Worm (Caenorhabditis elegans) whole organism, L1 larva: ENCODE results near the gene nhr-262.

ENCODE experiments used
- C04F5.9 ChIP-seq: sonication (generic microtip); optimal IDR thresholded peaks from 2 replicates; lab custom pipeline; 2016; ENCODE audit warnings: missing genetic modification characterization, missing compliant biosample characterization
- C16A3.4 ChIP-seq: fragments of 150-350 bp; optimal IDR thresholded peaks from 2 replicates; lab custom pipeline; 2014; ENCODE audit warnings: missing biosample characterization, missing genetic modification characterization
- F16B12.6 ChIP-seq: fragments of 150-350 bp; optimal IDR thresholded peaks from 2 replicates; lab custom pipeline; 2014; ENCODE audit warnings: missing biosample characterization, missing genetic modification characterization
- Y116A8C.19 ChIP-seq: sonication (generic microtip); optimal IDR thresholded peaks from 2 replicates; lab custom pipeline; 2016; ENCODE audit warnings: missing compliant biosample characterization, missing genetic modification characterization, borderline replicate concordance
- alr-1 ChIP-seq: fragments of 200-800 bp; sonication (Bioruptor generic); optimal IDR thresholded peaks from 2 replicates; lab custom pipeline; 2018; ENCODE audit warnings: borderline replicate concordance, mild to moderate bottlenecking, missing genetic modification characterization, missing compliant biosample characterization
- ama-1 ChIP-seq: fragments of 150-350 bp; optimal IDR thresholded peaks from 2 replicates; lab custom pipeline; 2014
- blmp-1 ChIP-seq: fragments of 150-350 bp; optimal IDR thresholded peaks from 2 replicates; lab custom pipeline; 2014; ENCODE audit warnings: missing biosample characterization, missing genetic modification characterization
- ceh-63 ChIP-seq: fragments of 200-800 bp; sonication (Bioruptor generic); optimal IDR thresholded peaks from 2 replicates; lab custom pipeline; 2018; ENCODE audit warnings: mild to moderate bottlenecking, missing genetic modification characterization, missing compliant biosample characterization
- ceh-82 ChIP-seq, 3 experiments: fragments of 150-350 bp in 1 of 3; sonication (generic microtip) in 2 of 3; optimal IDR thresholded peaks; 2 replicates each; lab custom pipeline; 2014 to 2017; ENCODE audit warnings: missing biosample characterization in 3 of 3, missing genetic modification characterization in 3 of 3
- ceh-90 ChIP-seq: sonication (generic microtip); optimal IDR thresholded peaks from 2 replicates; lab custom pipeline; 2016; ENCODE audit warnings: missing genetic modification characterization, missing compliant biosample characterization
- efl-1 ChIP-seq, 4 experiments: fragments of 150-350 bp; optimal IDR thresholded peaks in 3 of 4; peaks in 1 of 4; 1 replicate in 1 of 4; 2 replicates in 3 of 4; lab custom pipeline; 2014; ENCODE audit warnings: missing biosample characterization in 2 of 4, missing genetic modification characterization in 2 of 4, missing genetic modification reagents in 2 of 4
- egl-13 ChIP-seq: sonication (generic microtip); optimal IDR thresholded peaks from 2 replicates; lab custom pipeline; 2016; ENCODE audit warnings: missing genotype, missing genetic modification reagents, missing genetic modification characterization, missing compliant biosample characterization
- elt-2 ChIP-seq: sonication (generic microtip); optimal IDR thresholded peaks from 2 replicates; lab custom pipeline; 2016; ENCODE audit warnings: missing genetic modification characterization, mild to moderate bottlenecking, inconsistent platforms, missing compliant biosample characterization, missing genetic modification reagents
- fkh-8 ChIP-seq: sonication (generic microtip); optimal IDR thresholded peaks from 2 replicates; lab custom pipeline; 2016; ENCODE audit warnings: mild to moderate bottlenecking, missing genetic modification characterization, missing compliant biosample characterization
- hlh-4 ChIP-seq: sonication (generic microtip); optimal IDR thresholded peaks from 2 replicates; lab custom pipeline; 2016; ENCODE audit warnings: mild to moderate bottlenecking, missing genetic modification characterization, missing compliant biosample characterization
- isw-1 ChIP-seq: fragments of 200-800 bp; sonication (Bioruptor generic); IDR thresholded peaks from 2 replicates; pipeline ENCODE4 v1.3.6; 2022; ENCODE audit warnings: missing genetic modification characterization, missing compliant biosample characterization
- lin-13 ChIP-seq: fragments of 150-350 bp; optimal IDR thresholded peaks from 2 replicates; lab custom pipeline; 2014; ENCODE audit warnings: missing biosample characterization, missing genetic modification reagents, missing genetic modification characterization
- lin-14 ChIP-seq: fragments of 200-800 bp; sonication (Bioruptor generic); optimal IDR thresholded peaks from 2 replicates; lab custom pipeline; 2018; ENCODE audit warnings: mild to moderate bottlenecking, missing genetic modification characterization, moderate library complexity, missing compliant biosample characterization
- lin-35 ChIP-seq, 2 experiments: fragments of 150-350 bp; optimal IDR thresholded peaks; 2 replicates each; lab custom pipeline; 2014; ENCODE audit warnings: missing biosample characterization in 2 of 2, missing genetic modification characterization in 2 of 2, missing genetic modification reagents in 2 of 2
- lin-39 ChIP-seq: fragments of 150-350 bp; optimal IDR thresholded peaks from 2 replicates; lab custom pipeline; 2014; ENCODE audit warnings: missing biosample characterization, missing genetic modification reagents, missing genetic modification characterization
- lir-3 ChIP-seq: sonication (generic microtip); optimal IDR thresholded peaks from 2 replicates; lab custom pipeline; 2016; ENCODE audit warnings: mild to moderate bottlenecking, missing genetic modification characterization, moderate library complexity, missing compliant biosample characterization; ENCODE audit not compliant: poor library complexity
- lsy-2 ChIP-seq, 2 experiments: fragments of 150-350 bp; optimal IDR thresholded peaks; 2 replicates each; lab custom pipeline; 2014; ENCODE audit warnings: missing biosample characterization in 2 of 2, missing genetic modification characterization in 2 of 2
- mep-1 ChIP-seq: fragments of 150-350 bp; optimal IDR thresholded peaks from 2 replicates; lab custom pipeline; 2014; ENCODE audit warnings: missing biosample characterization, missing genetic modification characterization
- nhr-20 ChIP-seq: sonication (generic microtip); optimal IDR thresholded peaks from 2 replicates; lab custom pipeline; 2016; ENCODE audit warnings: mild to moderate bottlenecking, missing genetic modification characterization, missing compliant biosample characterization
- nhr-47 ChIP-seq: sonication (generic microtip); optimal IDR thresholded peaks from 2 replicates; lab custom pipeline; 2016; ENCODE audit warnings: mild to moderate bottlenecking, missing genetic modification characterization, moderate library complexity, missing compliant biosample characterization
- nhr-71 ChIP-seq: sonication (generic microtip); optimal IDR thresholded peaks from 2 replicates; lab custom pipeline; 2016; ENCODE audit warnings: mild to moderate bottlenecking, missing genetic modification characterization, moderate library complexity, missing compliant biosample characterization
- nhr-76 ChIP-seq: sonication (generic microtip); optimal IDR thresholded peaks from 2 replicates; lab custom pipeline; 2017; ENCODE audit warnings: missing biosample characterization, missing genetic modification characterization
- nhr-84 ChIP-seq: sonication (generic microtip); optimal IDR thresholded peaks from 2 replicates; lab custom pipeline; 2017; ENCODE audit warnings: missing biosample characterization, missing genetic modification characterization
- nhr-90 ChIP-seq: sonication (generic microtip); optimal IDR thresholded peaks from 2 replicates; lab custom pipeline; 2016; ENCODE audit warnings: mild to moderate bottlenecking, missing genetic modification characterization, missing compliant biosample characterization; ENCODE audit not compliant: poor library complexity
- pag-3 ChIP-seq: sonication (generic microtip); optimal IDR thresholded peaks from 2 replicates; lab custom pipeline; 2017; ENCODE audit warnings: missing genetic modification characterization, mild to moderate bottlenecking, missing compliant biosample characterization, antibody characterized with exemption, borderline replicate concordance; ENCODE audit not compliant: insufficient read depth
- pqm-1 ChIP-seq: sonication (generic microtip); optimal IDR thresholded peaks from 3 replicates; lab custom pipeline; 2017; ENCODE audit warnings: missing biosample characterization, missing genetic modification characterization
- skn-1 ChIP-seq: fragments of 150-350 bp; optimal IDR thresholded peaks from 2 replicates; lab custom pipeline; 2014; ENCODE audit warnings: missing biosample characterization, missing genetic modification characterization
- sptf-1 ChIP-seq: fragments of 150-350 bp; optimal IDR thresholded peaks from 2 replicates; lab custom pipeline; 2014; ENCODE audit warnings: missing biosample characterization, missing genetic modification characterization
- swsn-7 ChIP-seq: sonication (generic microtip); optimal IDR thresholded peaks from 2 replicates; lab custom pipeline; 2016; ENCODE audit warnings: missing genetic modification characterization, missing compliant biosample characterization
- unc-62 ChIP-seq: fragments of 150-350 bp; optimal IDR thresholded peaks from 2 replicates; lab custom pipeline; 2014; ENCODE audit warnings: missing biosample characterization, missing genetic modification reagents, missing genetic modification characterization
- vab-15 ChIP-seq: sonication (generic microtip); optimal IDR thresholded peaks from 2 replicates; lab custom pipeline; 2017; ENCODE audit warnings: missing genotype, mild to moderate bottlenecking, missing genetic modification characterization, missing compliant biosample characterization
- xbp-1 ChIP-seq: sonication (generic microtip); optimal IDR thresholded peaks from 2 replicates; lab custom pipeline; 2016; ENCODE audit warnings: missing genetic modification characterization, missing compliant biosample characterization
- zip-4 ChIP-seq: fragments of 200-800 bp; sonication (Bioruptor generic); optimal IDR thresholded peaks from 2 replicates; lab custom pipeline; 2018; ENCODE audit warnings: mild to moderate bottlenecking, missing genetic modification characterization, moderate library complexity, missing compliant biosample characterization

Gene nhr-262

DNA sequence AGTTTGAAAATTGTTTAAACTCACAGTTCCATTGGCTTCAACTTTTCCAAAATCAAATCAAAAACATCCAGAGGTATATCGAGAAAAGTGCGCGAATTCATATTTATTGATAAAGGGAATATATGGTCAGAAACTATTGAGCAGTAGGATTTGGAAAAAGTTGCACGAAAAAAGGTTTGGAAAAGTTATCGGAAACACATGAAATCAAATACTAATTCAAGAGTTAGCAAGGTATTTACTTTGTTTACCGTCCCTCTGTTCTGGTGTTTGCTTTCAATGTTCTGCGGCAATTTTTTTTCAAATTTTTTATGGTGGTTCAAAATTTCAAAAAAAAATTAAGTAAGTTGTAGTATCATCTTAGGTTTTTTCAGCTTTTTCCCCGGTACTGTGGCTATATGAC, 5.4 kb upstream of the nhr-262 start, which contains the start of gene fbxa-45:
Gene fbxa-45 (minus strand): TSS at position 101 of the 400 bp plus-strand sequence.
- no peak for TF ChIP-seq lir-3 (tag; lab: Kevin White, UChicago)
- no peak for TF ChIP-seq Y116A8C.19
- TF ChIP-seq lin-39, result no peak
- TF ChIP-seq isw-1 (GFP tag; lab: Robert Waterston, UW), result no peak
- TF ChIP-seq nhr-90 (tag; lab: Kevin White, UChicago), result no peak
- TF ChIP-seq blmp-1 (tag; lab: Kevin White, UChicago), result no peak
- no peak for TF ChIP-seq F16B12.6 (tag; lab: Kevin White, UChicago)
- no peak for TF ChIP-seq mep-1
- no peak for TF ChIP-seq xbp-1 (tag; lab: Kevin White, UChicago)
- TF ChIP-seq ama-1 (lab: Kevin White, UChicago), result no peak
- no peak for TF ChIP-seq efl-1 (optimal IDR thresholded peaks at IDR 0.05; lab: Kevin White, UChicago)
- no peak for TF ChIP-seq efl-1 (GFP tag; optimal IDR thresholded peaks at IDR 0.05 in 1 of 2; lab: Kevin White, UChicago)
- no peak for TF ChIP-seq nhr-71
- no peak for TF ChIP-seq ceh-82 (tag; optimal IDR thresholded peaks at IDR 0.05; lab: Kevin White, UChicago)
- no peak for TF ChIP-seq hlh-4 (tag; lab: Kevin White, UChicago)
- no peak for TF ChIP-seq nhr-84 (tag; lab: Kevin White, UChicago)
- TF ChIP-seq pag-3 (tag; lab: Kevin White, UChicago), result no peak
- TF ChIP-seq vab-15 (tag; lab: Kevin White, UChicago), result no peak
- no peak for TF ChIP-seq elt-2

DNA sequence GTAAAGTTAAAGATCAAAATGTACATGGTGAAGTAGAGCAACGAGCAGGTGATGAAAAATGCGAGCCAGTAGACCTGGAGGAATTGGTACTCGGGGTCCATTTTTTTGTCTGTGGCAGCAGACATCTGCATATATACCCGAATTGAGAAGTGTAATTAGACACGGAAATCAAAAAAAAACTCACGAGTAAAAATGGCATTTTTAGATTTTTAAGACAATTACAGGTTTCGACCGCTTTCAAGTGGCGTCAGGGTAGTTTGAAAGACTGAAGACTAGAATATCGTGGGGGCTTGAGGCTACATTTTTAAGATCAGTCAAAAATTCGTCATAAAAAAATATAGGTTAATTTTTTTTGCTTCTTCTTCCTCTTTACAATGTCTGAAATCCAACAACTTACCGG, 2.0 kb upstream of the nhr-262 start, which contains the start of gene srd-68:
Gene srd-68 (minus strand): TSS at position 101 of the 400 bp plus-strand sequence.
- TF ChIP-seq egl-13 (tag; lab: Kevin White, UChicago), result no peak
- TF ChIP-seq C16A3.4 (tag; lab: Kevin White, UChicago), result no peak
- TF ChIP-seq zip-4, result no peak
- TF ChIP-seq lin-13, result no peak
- no peak for TF ChIP-seq alr-1 (tag; lab: Kevin White, UChicago)
- TF ChIP-seq pqm-1 (tag; lab: Kevin White, UChicago), result no peak
- no peak for TF ChIP-seq unc-62 (GFP tag; lab: Kevin White, UChicago)
- no peak for TF ChIP-seq sptf-1
- TF ChIP-seq, all 84 proteins: peak for 0

DNA sequence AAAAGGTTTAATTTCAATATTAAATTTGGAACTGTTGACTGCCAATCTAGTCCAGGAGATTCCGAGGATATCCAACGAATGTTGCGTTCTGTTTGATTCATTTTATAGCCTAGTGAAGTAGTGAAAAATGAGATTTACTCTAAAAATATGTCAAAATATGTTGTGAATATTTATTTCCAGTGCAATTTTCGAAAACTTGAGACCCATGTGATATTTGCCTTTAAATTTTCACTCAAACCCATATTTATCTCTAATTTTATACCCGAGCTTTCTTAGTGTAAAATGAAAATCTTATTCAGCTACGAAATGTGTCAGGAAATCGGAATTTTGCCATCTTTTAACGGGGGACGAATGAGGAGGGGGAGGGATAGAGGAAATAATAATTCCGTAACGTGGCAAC, 5.2 kb downstream of the nhr-262 start, which contains the start of gene F09C6.16:
Gene F09C6.16 (minus strand): TSS at position 101 of the 400 bp plus-strand sequence.
- no peak for TF ChIP-seq blmp-1 (tag; lab: Kevin White, UChicago)
- no peak for TF ChIP-seq efl-1 (optimal IDR thresholded peaks at IDR 0.05; lab: Kevin White, UChicago)
- TF ChIP-seq efl-1 (GFP tag; optimal IDR thresholded peaks at IDR 0.05 in 1 of 2; lab: Kevin White, UChicago), result peak in 1 of 2 experiments; percentile 28
- TF ChIP-seq, all 84 proteins: peak for 1

DNA sequence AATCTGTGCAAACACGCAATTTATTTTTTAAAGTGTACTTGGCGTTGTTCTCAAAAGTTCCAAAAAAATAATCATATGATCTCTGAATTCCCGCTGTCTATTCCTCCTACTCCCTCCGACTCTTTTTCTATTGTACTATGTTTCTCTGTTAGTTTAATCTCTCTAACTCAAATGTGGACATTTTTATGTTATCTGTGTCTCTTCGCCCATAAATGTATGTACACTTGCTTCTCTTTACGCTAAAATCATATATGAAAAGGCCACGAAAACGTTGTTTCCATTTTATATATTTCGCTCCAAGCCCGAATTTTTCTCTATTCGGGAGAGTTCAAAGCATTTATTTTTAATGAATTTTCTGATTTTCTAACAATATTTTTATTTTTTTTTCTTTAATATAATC, 6.2 kb downstream of the nhr-262 start:
- TF ChIP-seq nhr-47 (tag; lab: Kevin White, UChicago) (no peak), lsy-2 (tag; optimal IDR thresholded peaks at IDR 0.05; lab: Kevin White, UChicago) (no peak), mep-1 (peak; percentile 19), C04F5.9 (tag; lab: Kevin White, UChicago) (no peak), nhr-20 (peak; percentile 8), elt-2 (peak; percentile 56), fkh-8 (tag; lab: Kevin White, UChicago) (peak; percentile 3), skn-1 (tag; lab: Kevin White, UChicago) (peak; percentile 18), lin-35 (GFP tag; optimal IDR thresholded peaks at IDR 0.05; lab: Kevin White, UChicago) (peak in 1 of 2 experiments; percentile 48), lin-14 (GFP tag; lab: Kevin White, UChicago) (peak; percentile 55)

DNA sequence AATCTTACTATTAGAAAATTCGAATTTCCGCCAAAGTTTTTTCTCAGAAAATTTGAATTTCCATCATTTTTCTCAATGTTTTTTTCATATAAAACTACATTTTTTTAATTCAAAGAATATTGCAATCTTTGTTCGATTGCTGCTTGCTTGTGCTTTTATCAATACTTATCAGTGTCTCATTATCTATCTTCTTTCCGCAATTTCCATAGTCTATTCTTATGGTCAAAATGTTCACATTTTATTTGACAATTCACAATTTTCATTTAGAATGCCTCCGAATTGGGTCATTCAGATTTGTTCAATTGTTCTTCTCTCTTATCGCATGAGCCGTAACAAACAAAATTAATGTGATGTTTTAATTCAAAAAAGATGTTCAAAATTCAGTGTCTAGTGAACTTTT, 6.6 kb downstream of the nhr-262 start:
- no peak for TF ChIP-seq swsn-7 (tag; lab: Kevin White, UChicago)
- TF ChIP-seq ceh-63, result no peak
- no peak for TF ChIP-seq nhr-76 (tag; lab: Kevin White, UChicago)
- TF ChIP-seq elt-2, result no peak
- no peak for TF ChIP-seq nhr-47 (tag; lab: Kevin White, UChicago)
- no peak for TF ChIP-seq ceh-90 (tag; lab: Kevin White, UChicago)
